Worm (Caenorhabditis elegans): ENCODE data around the gene dpy-6.

DNA sequence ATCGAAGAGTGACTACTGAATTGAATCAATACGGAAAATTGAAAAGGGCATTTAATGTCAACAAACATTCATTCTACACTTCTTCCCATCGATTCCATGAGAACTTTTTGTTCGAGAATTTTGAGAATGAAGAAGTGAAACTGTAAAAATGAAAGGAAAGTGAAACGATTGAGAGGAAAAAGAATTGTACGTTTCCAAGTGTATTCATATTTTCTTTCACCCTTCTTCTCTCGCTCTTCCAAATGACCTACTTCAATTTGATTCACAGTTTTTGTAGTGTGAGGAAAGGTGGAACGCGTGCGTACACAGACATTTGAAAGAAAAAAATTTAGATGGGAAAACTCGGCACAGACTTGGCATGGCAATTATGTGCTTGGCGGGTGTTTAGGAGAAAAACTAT is 31.2 kb downstream of the dpy-6 start:
- TF ChIP-seq nhr-11 (tag; optimal IDR thresholded peaks at IDR 0.05) (no peak), ceh-45 (GFP tag; IDR thresholded peaks at IDR 0.05) (no peak), sox-2 (GFP tag; IDR thresholded peaks at IDR 0.05) (no peak), rnt-1 (tag; optimal IDR thresholded peaks at IDR 0.05) (no peak), F13H6.1 (tag; optimal IDR thresholded peaks at IDR 0.05) (no peak), K09A11.1 (tag; optimal IDR thresholded peaks at IDR 0.05; ENCODE audit: insufficient read depth) (no peak), ttx-3 (tag; optimal IDR thresholded peaks at IDR 0.05) (no peak), dve-1 (tag; optimal IDR thresholded peaks at IDR 0.05) (no peak), ama-1 (optimal IDR thresholded peaks at IDR 0.05) (no peak), ref-2 (tag; optimal IDR thresholded peaks at IDR 0.05) (no peak)
